Fruit fly (Drosophila melanogaster): ENCODE measurements around the gene for.

DNA sequence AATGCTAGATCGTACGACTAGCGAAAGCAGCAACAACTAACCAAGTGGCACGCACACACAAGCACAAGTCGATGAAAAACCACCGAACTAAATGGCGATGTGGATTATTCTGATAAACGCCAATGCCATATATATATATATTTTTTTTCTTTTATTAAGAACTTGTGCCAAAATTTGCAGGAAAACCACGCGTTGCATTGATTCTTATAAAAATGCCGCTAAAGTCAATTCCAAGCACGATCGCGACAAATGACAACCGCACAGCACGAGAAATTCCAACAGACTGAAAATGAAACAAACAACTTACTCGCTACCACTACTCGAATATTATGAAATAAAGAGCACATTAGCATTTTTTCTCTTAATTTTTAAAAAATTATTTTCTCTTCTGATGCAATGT is at the start of gene for:
- TF ChIP-seq psq (optimal IDR thresholded peaks at IDR 0.05) (no peak), usp (GFP tag; optimal IDR thresholded peaks at IDR 0.05) (no peak), CG8478 (optimal IDR thresholded peaks at IDR 0.05) (no peak)

All from whole organism.